Worm (Caenorhabditis elegans) whole organism, L3 larva: Measurements from ENCODE around the gene xbp-1.

Experiments used
- aly-2 ChIP-seq: fragments of 150-350 bp; optimal IDR thresholded peaks from 2 replicates; lab custom pipeline; 2014; ENCODE audit warnings: missing biosample characterization, missing genetic modification characterization
- ama-1 ChIP-seq: fragments of 150-350 bp; optimal IDR thresholded peaks from 2 replicates; lab custom pipeline; 2018
- ceh-9 ChIP-seq: sonication (generic microtip); optimal IDR thresholded peaks from 2 replicates; lab custom pipeline; 2018; ENCODE audit warnings: missing biosample characterization, missing genetic modification characterization
- egl-27 ChIP-seq: sonication (generic microtip); optimal IDR thresholded peaks from 4 replicates; lab custom pipeline; 2017; ENCODE audit warnings: missing biosample characterization, missing genetic modification reagents, missing genetic modification characterization
- fos-1 ChIP-seq: fragments of 150-350 bp; optimal IDR thresholded peaks from 2 replicates; lab custom pipeline; 2014; ENCODE audit warnings: missing biosample characterization, missing genetic modification characterization
- lin-39 ChIP-seq: fragments of 150-350 bp; optimal IDR thresholded peaks from 2 replicates; lab custom pipeline; 2018; ENCODE audit warnings: missing biosample characterization, missing genetic modification reagents, missing genetic modification characterization
- nfya-1 ChIP-seq: sonication (generic microtip); optimal IDR thresholded peaks from 2 replicates; lab custom pipeline; 2017; ENCODE audit warnings: missing genetic modification characterization, mild to moderate bottlenecking, missing compliant biosample characterization, antibody characterized with exemption, moderate library complexity; ENCODE audit not compliant: insufficient read depth
- nhr-11 ChIP-seq: fragments of 150-350 bp; optimal IDR thresholded peaks from 2 replicates; lab custom pipeline; 2014; ENCODE audit warnings: missing biosample characterization, missing genetic modification characterization
- nhr-23 ChIP-seq: fragments of 150-350 bp; optimal IDR thresholded peaks from 2 replicates; lab custom pipeline; 2014; ENCODE audit warnings: missing biosample characterization, missing genetic modification reagents, missing genetic modification characterization
- nhr-237 ChIP-seq: fragments of 150-350 bp; optimal IDR thresholded peaks from 2 replicates; lab custom pipeline; 2014; ENCODE audit warnings: missing biosample characterization, missing genetic modification characterization
- pha-4 ChIP-seq: fragments of 150-350 bp; optimal IDR thresholded peaks from 2 replicates; lab custom pipeline; 2014; ENCODE audit warnings: missing biosample characterization, missing genetic modification reagents, missing genetic modification characterization
- snpc-4 ChIP-seq: fragments of 150-350 bp; optimal IDR thresholded peaks from 2 replicates; lab custom pipeline; 2014; ENCODE audit warnings: missing biosample characterization, missing genetic modification characterization
- tbx-2 ChIP-seq: sonication (generic microtip); optimal IDR thresholded peaks from 2 replicates; lab custom pipeline; 2016; ENCODE audit warnings: mild to moderate bottlenecking, missing genetic modification characterization, missing compliant biosample characterization
- ztf-11 ChIP-seq: fragments of 150-350 bp; optimal IDR thresholded peaks from 2 replicates; lab custom pipeline; 2014; ENCODE audit warnings: missing biosample characterization, missing genetic modification characterization

DNA sequence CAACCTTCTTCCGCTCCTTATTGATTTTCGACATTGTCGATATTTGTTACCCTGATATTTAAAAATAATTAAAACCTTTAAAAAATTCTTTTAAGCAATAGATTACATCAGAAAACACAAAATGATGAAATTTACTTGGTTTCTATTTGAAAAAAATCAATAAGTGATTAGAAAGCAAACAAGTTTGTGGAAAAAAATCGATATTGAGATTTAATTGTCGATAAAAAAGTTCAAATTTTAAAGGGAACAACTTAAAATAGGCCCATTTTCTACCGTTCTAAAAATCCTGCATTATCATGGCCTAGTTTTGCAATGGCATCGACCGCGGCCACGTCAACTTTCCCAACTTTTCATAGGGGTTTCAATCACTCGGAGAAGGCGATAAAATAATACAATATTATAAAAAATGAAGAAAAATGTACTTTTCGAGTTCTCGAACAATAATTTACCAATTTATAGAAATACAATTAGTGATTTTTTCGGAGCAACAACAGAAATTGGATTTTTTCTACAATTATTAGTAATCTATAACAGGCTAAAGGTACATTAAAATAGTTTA lies 6.8 kb upstream of the xbp-1 start, which contains the start of gene lars-1:
- TF ChIP-seq snpc-4 (no peak), nhr-11 (tag; lab: Kevin White, UChicago) (no peak), nfya-1 (tag; lab: Kevin White, UChicago) (peak; percentile 22), fos-1 (tag; lab: Kevin White, UChicago) (no peak), lin-39 (tag; lab: Kevin White, UChicago) (no peak), nhr-237 (tag; lab: Kevin White, UChicago) (no peak), tbx-2 (tag; lab: Kevin White, UChicago) (no peak), ceh-9 (tag; lab: Kevin White, UChicago) (no peak), ama-1 (lab: Kevin White, UChicago) (no peak), pha-4 (no peak), ztf-11 (no peak), aly-2 (no peak), egl-27 (no peak), nhr-23 (no peak)
